Fruit fly (Drosophila melanogaster) whole organism, embryonic: Measurements from ENCODE around the gene CG8861.

ENCODE experiments used
- CG10209 ChIP-seq: fragments of 200-800 bp; sonication (Bioruptor generic); optimal IDR thresholded peaks from 3 replicates; lab custom pipeline; 2017; ENCODE audit warnings: missing biosample characterization, mild to moderate bottlenecking, missing genetic modification characterization, missing genetic modification reagents
- CG30020 ChIP-seq: fragments of 200-800 bp; optimal IDR thresholded peaks from 2 replicates; lab custom pipeline; 2019; ENCODE audit warnings: missing biosample characterization, mild to moderate bottlenecking, missing genetic modification characterization, moderate library complexity
- CG31224 ChIP-seq: fragments of 200-800 bp; sonication (Bioruptor generic); IDR thresholded peaks from 2 replicates; pipeline ENCODE4 v1.3.6; 2022; ENCODE audit warnings: missing biosample characterization, missing genetic modification characterization
- CG32772 ChIP-seq: fragments of 200-800 bp; sonication (Bioruptor generic); IDR thresholded peaks from 2 replicates; pipeline ENCODE4 v1.3.6; 2022; ENCODE audit warnings: missing biosample characterization, missing genetic modification characterization

- no peak for TF ChIP-seq CG10209 (GFP tag; lab: Kevin White, UChicago)
- no peak for TF ChIP-seq CG32772
- TF ChIP-seq CG30020 (tag; lab: Kevin White, UChicago) = no peak
- TF ChIP-seq CG31224 (GFP tag; lab: Robert Waterston, UW) = no peak
Observed at dm6 chr3R:9338771-9339170, 10.5 kb upstream of the CG8861 start.
